Worm (Caenorhabditis elegans) whole organism, L3 larva: ENCODE measurements around the gene T20G5.9.

Source experiments
- R02D3.7 ChIP-seq: fragments of 150-350 bp; optimal IDR thresholded peaks from 2 replicates; lab custom pipeline; 2014; ENCODE audit warnings: missing biosample characterization, missing genetic modification characterization
- ZK546.5 ChIP-seq: sonication (generic microtip); optimal IDR thresholded peaks from 2 replicates; lab custom pipeline; 2017; ENCODE audit warnings: missing biosample characterization, missing genetic modification characterization
- ama-1 ChIP-seq: fragments of 150-350 bp; optimal IDR thresholded peaks from 2 replicates; lab custom pipeline; 2018
- ceh-16 ChIP-seq: sonication (generic microtip); optimal IDR thresholded peaks from 2 replicates; lab custom pipeline; 2017; ENCODE audit warnings: missing biosample characterization, missing genetic modification characterization
- ceh-9 ChIP-seq: sonication (generic microtip); optimal IDR thresholded peaks from 2 replicates; lab custom pipeline; 2018; ENCODE audit warnings: missing biosample characterization, missing genetic modification characterization
- egl-5 ChIP-seq: fragments of 150-350 bp; optimal IDR thresholded peaks from 2 replicates; lab custom pipeline; 2017; ENCODE audit warnings: missing biosample characterization, missing genetic modification reagents, missing genetic modification characterization, inconsistent platforms
- elt-1 ChIP-seq: fragments of 150-350 bp; optimal IDR thresholded peaks from 2 replicates; lab custom pipeline; 2014; ENCODE audit warnings: missing biosample characterization, missing genetic modification characterization
- elt-2 ChIP-seq: sonication (generic microtip); optimal IDR thresholded peaks from 2 replicates; lab custom pipeline; 2016; ENCODE audit warnings: missing genetic modification reagents, mild to moderate bottlenecking, missing genetic modification characterization, missing compliant biosample characterization
- eor-1 ChIP-seq, 2 experiments: fragments of 150-350 bp; optimal IDR thresholded peaks; 2 replicates each; lab custom pipeline; 2014 to 2018; ENCODE audit warnings: missing biosample characterization in 2 of 2, missing genetic modification characterization in 2 of 2
- fkh-10 ChIP-seq: sonication (generic microtip); optimal IDR thresholded peaks from 2 replicates; lab custom pipeline; 2017; ENCODE audit warnings: missing biosample characterization, missing genetic modification reagents, missing genetic modification characterization
- fkh-2 ChIP-seq: fragments of 150-350 bp; optimal IDR thresholded peaks from 2 replicates; lab custom pipeline; 2014; ENCODE audit warnings: missing biosample characterization, missing genetic modification reagents, missing genetic modification characterization
- fos-1 ChIP-seq: fragments of 150-350 bp; optimal IDR thresholded peaks from 2 replicates; lab custom pipeline; 2014; ENCODE audit warnings: missing biosample characterization, missing genetic modification characterization
- hmg-11 ChIP-seq: sonication (generic microtip); optimal IDR thresholded peaks from 2 replicates; lab custom pipeline; 2016; ENCODE audit warnings: missing genetic modification characterization, missing compliant biosample characterization
- jun-1 ChIP-seq: fragments of 150-350 bp; optimal IDR thresholded peaks from 2 replicates; lab custom pipeline; 2014; ENCODE audit warnings: missing biosample characterization, missing genetic modification reagents, missing genetic modification characterization
- lin-15B ChIP-seq: fragments of 150-350 bp; optimal IDR thresholded peaks from 2 replicates; lab custom pipeline; 2014; ENCODE audit warnings: missing biosample characterization, missing genetic modification characterization
- lin-39 ChIP-seq: fragments of 150-350 bp; optimal IDR thresholded peaks from 2 replicates; lab custom pipeline; 2018; ENCODE audit warnings: missing biosample characterization, missing genetic modification reagents, missing genetic modification characterization
- mdl-1 ChIP-seq: fragments of 150-350 bp; optimal IDR thresholded peaks from 2 replicates; lab custom pipeline; 2014; ENCODE audit warnings: missing biosample characterization, missing genetic modification characterization
- mml-1 ChIP-seq: fragments of 150-350 bp; sonication (generic microtip); optimal IDR thresholded peaks from 3 replicates; lab custom pipeline; 2014; ENCODE audit warnings: missing biosample characterization, missing genetic modification characterization
- nfya-1 ChIP-seq: sonication (generic microtip); optimal IDR thresholded peaks from 2 replicates; lab custom pipeline; 2017; ENCODE audit warnings: missing genetic modification characterization, mild to moderate bottlenecking, missing compliant biosample characterization, antibody characterized with exemption, moderate library complexity; ENCODE audit not compliant: insufficient read depth
- nhr-11 ChIP-seq: fragments of 150-350 bp; optimal IDR thresholded peaks from 2 replicates; lab custom pipeline; 2014; ENCODE audit warnings: missing biosample characterization, missing genetic modification characterization
- nhr-12 ChIP-seq: fragments of 150-350 bp; optimal IDR thresholded peaks from 2 replicates; lab custom pipeline; 2014; ENCODE audit warnings: missing biosample characterization, missing genetic modification characterization
- nhr-23 ChIP-seq: fragments of 150-350 bp; optimal IDR thresholded peaks from 2 replicates; lab custom pipeline; 2014; ENCODE audit warnings: missing biosample characterization, missing genetic modification reagents, missing genetic modification characterization
- nhr-237 ChIP-seq: fragments of 150-350 bp; optimal IDR thresholded peaks from 2 replicates; lab custom pipeline; 2014; ENCODE audit warnings: missing biosample characterization, missing genetic modification characterization
- nhr-25 ChIP-seq: sonication (generic microtip); optimal IDR thresholded peaks from 2 replicates; lab custom pipeline; 2017; ENCODE audit warnings: missing biosample characterization, missing genetic modification characterization
- nhr-43 ChIP-seq: sonication (generic microtip); optimal IDR thresholded peaks from 2 replicates; lab custom pipeline; 2016; ENCODE audit warnings: mild to moderate bottlenecking, missing genetic modification characterization, missing compliant biosample characterization; ENCODE audit not compliant: poor library complexity, severe bottlenecking
- nhr-67 ChIP-seq: fragments of 150-350 bp; optimal IDR thresholded peaks from 2 replicates; lab custom pipeline; 2014; ENCODE audit warnings: missing biosample characterization, missing genetic modification characterization
- nhr-76 ChIP-seq: fragments of 150-350 bp; sonication (generic microtip); optimal IDR thresholded peaks from 5 replicates; lab custom pipeline; 2014; ENCODE audit warnings: missing biosample characterization, missing genetic modification characterization
- nhr-77 ChIP-seq: fragments of 150-350 bp; optimal IDR thresholded peaks from 2 replicates; lab custom pipeline; 2014; ENCODE audit warnings: missing biosample characterization, missing genetic modification characterization
- pha-4 ChIP-seq: fragments of 150-350 bp; optimal IDR thresholded peaks from 2 replicates; lab custom pipeline; 2014; ENCODE audit warnings: missing biosample characterization, missing genetic modification reagents, missing genetic modification characterization
- pqm-1 ChIP-seq: fragments of 150-350 bp; optimal IDR thresholded peaks from 2 replicates; lab custom pipeline; 2017; ENCODE audit warnings: missing biosample characterization, missing genetic modification characterization, inconsistent platforms
- skn-1 ChIP-seq: fragments of 150-350 bp; optimal IDR thresholded peaks from 2 replicates; lab custom pipeline; 2014; ENCODE audit warnings: missing biosample characterization, missing genetic modification characterization
- snpc-4 ChIP-seq: fragments of 150-350 bp; optimal IDR thresholded peaks from 2 replicates; lab custom pipeline; 2014; ENCODE audit warnings: missing biosample characterization, missing genetic modification characterization
- tbx-2 ChIP-seq: sonication (generic microtip); optimal IDR thresholded peaks from 2 replicates; lab custom pipeline; 2016; ENCODE audit warnings: mild to moderate bottlenecking, missing genetic modification characterization, missing compliant biosample characterization
- unc-39 ChIP-seq: sonication (generic microtip); optimal IDR thresholded peaks from 4 replicates; lab custom pipeline; 2017; ENCODE audit warnings: missing biosample characterization, missing genetic modification characterization
- unc-62 ChIP-seq: fragments of 150-350 bp; sonication (generic microtip); optimal IDR thresholded peaks from 4 replicates; lab custom pipeline; 2014; ENCODE audit warnings: missing biosample characterization, missing genetic modification reagents, missing genetic modification characterization
- zag-1 ChIP-seq: fragments of 150-350 bp; optimal IDR thresholded peaks from 2 replicates; lab custom pipeline; 2014; ENCODE audit warnings: missing biosample characterization, missing genetic modification characterization
- ztf-11 ChIP-seq: fragments of 150-350 bp; optimal IDR thresholded peaks from 2 replicates; lab custom pipeline; 2014; ENCODE audit warnings: missing biosample characterization, missing genetic modification characterization

T20G5.9 gene

DNA sequence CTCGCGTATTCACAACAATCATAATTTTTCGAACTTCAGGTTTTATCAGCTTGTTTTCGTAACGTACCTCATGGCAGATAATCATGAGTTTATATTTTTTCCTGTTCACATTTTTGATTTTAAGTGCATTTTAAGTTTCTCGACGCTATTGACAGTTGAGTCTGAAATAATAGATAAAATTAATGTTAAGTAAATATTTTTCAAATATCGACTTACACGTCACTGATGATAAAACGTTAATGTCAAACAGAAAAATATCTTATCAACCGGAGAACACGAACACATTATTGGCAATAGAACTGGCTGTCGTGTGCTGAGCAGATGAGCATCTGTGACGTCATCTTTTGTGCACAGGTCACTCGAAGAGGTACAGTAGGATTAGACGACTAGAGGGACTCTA, 12.8 kb upstream of the T20G5.9 start:
- TF ChIP-seq pha-4 (tag; lab: Kevin White, UChicago) (peak; percentile 76), fos-1 (tag; lab: Kevin White, UChicago) (no peak), nhr-12 (tag; lab: Kevin White, UChicago) (no peak), tbx-2 (tag; lab: Kevin White, UChicago) (no peak), unc-62 (GFP tag; lab: Kevin White, UChicago) (no peak), mdl-1 (no peak), elt-2 (tag; lab: Kevin White, UChicago) (peak; percentile 56), nhr-67 (tag; lab: Kevin White, UChicago) (no peak), pqm-1 (peak; percentile 71), nhr-77 (no peak), unc-39 (tag; lab: Kevin White, UChicago) (no peak)
- TF ChIP-seq, all 47 proteins: peak for 3

DNA sequence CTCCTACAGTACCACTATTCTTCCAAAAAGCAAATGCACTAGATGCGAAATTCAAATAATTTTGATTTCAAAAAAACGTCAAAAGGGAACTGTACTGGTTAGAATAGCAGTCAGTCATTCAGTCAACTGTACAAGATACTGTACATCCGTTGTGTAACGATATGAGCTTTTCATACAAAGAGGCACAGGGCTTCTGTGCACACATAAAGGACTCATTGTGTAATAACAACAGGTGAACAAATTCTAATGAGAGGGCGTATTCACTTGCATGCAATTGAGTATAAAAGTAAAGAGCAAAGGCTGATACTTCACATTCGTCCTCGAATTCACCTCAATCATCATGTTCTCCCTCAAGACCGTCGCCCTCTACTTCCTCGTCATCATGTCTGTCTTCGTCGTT, 12.2 kb upstream of the T20G5.9 start, which contains the start of gene dod-6:
Gene dod-6 (plus strand): TSS at position 301 of the 400 bp plus-strand sequence.
- TF ChIP-seq fkh-2 (tag; lab: Kevin White, UChicago): no peak

DNA sequence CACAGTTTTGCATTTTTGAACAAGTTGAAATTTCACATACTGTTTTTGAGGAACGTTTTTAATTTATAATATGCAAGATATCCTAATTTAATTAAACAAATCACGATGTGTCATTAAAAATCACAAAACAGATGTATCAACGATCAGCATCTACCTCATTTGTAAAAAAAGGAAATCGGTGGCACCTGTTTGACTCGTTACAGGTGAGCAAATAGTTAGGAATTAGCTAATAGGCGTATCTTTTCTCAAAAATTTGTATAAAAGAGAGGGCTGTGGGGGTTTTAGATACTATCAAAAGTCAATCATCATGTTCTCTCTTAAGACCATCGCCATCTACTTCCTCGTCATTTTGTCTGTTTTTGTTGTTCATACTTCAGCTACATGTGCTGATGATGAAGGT, 10.6 kb upstream of the T20G5.9 start, which contains the start of gene T20G5.8:
Gene T20G5.8 (plus strand): TSS at position 301 of the 400 bp plus-strand sequence.
- TF ChIP-seq fkh-10 (GFP tag; lab: Kevin White, UChicago) (no peak), nhr-43 (no peak), ceh-9 (tag; lab: Kevin White, UChicago) (no peak), mml-1 (tag; lab: Kevin White, UChicago) (no peak)

DNA sequence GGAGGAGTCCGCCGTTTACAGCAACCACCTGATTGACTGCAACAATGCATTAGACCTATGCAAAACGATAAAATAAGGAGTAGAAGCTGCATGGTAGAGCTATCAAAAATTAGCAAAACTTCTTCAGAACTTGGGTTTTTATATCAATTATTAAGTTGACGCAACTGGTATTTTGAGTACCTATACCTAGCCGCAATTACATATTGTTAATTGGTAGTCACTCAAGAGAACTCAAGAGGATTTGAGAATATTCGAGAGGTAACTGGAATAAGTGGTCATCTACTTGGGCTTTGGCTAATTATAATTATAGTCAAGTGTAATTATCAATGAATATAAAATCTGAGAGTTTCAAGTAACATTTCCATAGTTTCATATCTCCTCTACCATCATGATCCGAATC, 8.4 kb upstream of the T20G5.9 start, which contains the start of the genes T20G5.13 and T20G5.12:
Gene T20G5.13 (minus strand): TSS at position 101 of the 400 bp plus-strand sequence.
Gene T20G5.12 (plus strand): TSS at position 370 of the 400 bp plus-strand sequence.
- TF ChIP-seq ZK546.5 (tag; lab: Kevin White, UChicago) (no peak), fos-1 (tag; lab: Kevin White, UChicago) (no peak), nhr-11 (tag; lab: Kevin White, UChicago) (no peak), skn-1 (tag; lab: Kevin White, UChicago) (no peak), egl-5 (tag; lab: Kevin White, UChicago) (no peak), snpc-4 (no peak), hmg-11 (tag; lab: Kevin White, UChicago) (no peak), R02D3.7 (tag; lab: Kevin White, UChicago) (no peak), unc-62 (GFP tag; lab: Kevin White, UChicago) (no peak), eor-1 (tag; optimal IDR thresholded peaks at IDR 0.05; lab: Kevin White, UChicago) (no peak), elt-2 (tag; lab: Kevin White, UChicago) (no peak), nhr-76 (tag; lab: Kevin White, UChicago) (no peak), fkh-10 (GFP tag; lab: Kevin White, UChicago) (no peak)

ce11 chrIII:10202391-10202790, 7.2 kb upstream of the T20G5.9 start:
- TF ChIP-seq nhr-25 (tag; lab: Kevin White, UChicago) (peak; percentile 41), nhr-23 (tag; lab: Kevin White, UChicago) (no peak), lin-15B (tag; lab: Kevin White, UChicago) (no peak)

DNA sequence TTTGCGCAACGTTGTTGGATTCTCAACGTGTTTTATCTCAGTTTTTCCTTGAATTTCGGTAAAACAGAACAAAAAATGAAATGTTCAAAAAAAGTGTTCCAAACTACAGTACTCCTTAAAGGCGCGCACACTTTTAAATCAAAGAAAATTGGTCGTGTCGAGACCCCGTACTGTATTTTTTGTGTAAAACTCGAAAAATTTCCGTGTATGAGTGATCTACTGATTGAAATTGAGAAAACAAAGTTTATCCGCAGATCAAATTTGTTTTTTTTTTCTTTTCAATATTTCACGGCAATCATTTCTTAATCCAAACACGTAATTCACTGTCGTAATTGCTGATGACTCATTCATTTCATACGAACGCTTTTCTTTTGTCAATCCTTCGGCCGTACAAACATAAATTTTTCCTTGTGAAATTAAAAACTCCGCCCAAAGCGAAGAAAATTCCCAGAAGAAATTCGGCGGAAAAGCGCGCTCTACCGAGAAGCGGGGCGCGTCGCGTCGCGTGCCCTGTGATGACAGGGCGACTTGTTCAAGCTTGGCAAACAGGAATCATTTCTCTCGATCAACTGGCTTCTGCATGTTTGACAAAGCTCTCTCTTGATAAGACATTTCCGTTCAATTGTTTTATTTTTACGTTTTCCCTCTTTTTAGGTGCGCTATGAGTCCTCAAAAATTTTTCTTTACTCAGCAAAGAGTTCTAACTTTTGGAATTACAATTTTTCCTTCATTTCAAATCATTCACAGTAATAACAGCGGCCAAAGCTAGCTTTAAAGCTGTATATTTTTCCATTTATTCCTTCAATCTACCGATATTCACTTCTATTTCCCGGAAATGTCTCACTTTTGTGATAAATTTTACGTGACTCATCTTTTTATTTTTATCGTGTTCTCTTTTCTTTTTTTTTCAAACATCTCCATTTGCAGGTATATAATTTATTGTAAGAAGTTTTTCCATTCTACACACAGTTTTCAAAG, 6.5 kb upstream of the T20G5.9 start, which contains the start of gene chc-1:
Gene chc-1 (plus strand): TSS at position 928 of the 978 bp plus-strand sequence.
- TF ChIP-seq jun-1 (tag; lab: Kevin White, UChicago): peak; percentile 17
- no peak for TF ChIP-seq elt-1 (tag; lab: Kevin White, UChicago)
- peak; percentile 70 for TF ChIP-seq lin-15B (tag; lab: Kevin White, UChicago)
- peak; percentile 35 for TF ChIP-seq nhr-25 (tag; lab: Kevin White, UChicago)
- TF ChIP-seq zag-1 (tag; lab: Kevin White, UChicago): no peak
- TF ChIP-seq pha-4 (tag; lab: Kevin White, UChicago): peak; percentile 34
- peak; percentile 44 for TF ChIP-seq elt-2 (tag; lab: Kevin White, UChicago)
- peak; percentile 31 for TF ChIP-seq lin-39 (tag; lab: Kevin White, UChicago)
- TF ChIP-seq tbx-2 (tag; lab: Kevin White, UChicago): no peak
- TF ChIP-seq nhr-77: no peak
- TF ChIP-seq skn-1 (tag; lab: Kevin White, UChicago): peak; percentile 18
- peak; percentile 23 for TF ChIP-seq ama-1 (lab: Kevin White, UChicago)
- no peak for TF ChIP-seq ceh-16 (tag; lab: Kevin White, UChicago)
- peak; percentile 72 for TF ChIP-seq nfya-1
- TF ChIP-seq nhr-43: no peak
- no peak for TF ChIP-seq nhr-237 (tag; lab: Kevin White, UChicago)
- no peak for TF ChIP-seq ztf-11 (tag; lab: Kevin White, UChicago)
